Worm (Caenorhabditis elegans): Measurements from ENCODE around the gene ugt-67.

DNA sequence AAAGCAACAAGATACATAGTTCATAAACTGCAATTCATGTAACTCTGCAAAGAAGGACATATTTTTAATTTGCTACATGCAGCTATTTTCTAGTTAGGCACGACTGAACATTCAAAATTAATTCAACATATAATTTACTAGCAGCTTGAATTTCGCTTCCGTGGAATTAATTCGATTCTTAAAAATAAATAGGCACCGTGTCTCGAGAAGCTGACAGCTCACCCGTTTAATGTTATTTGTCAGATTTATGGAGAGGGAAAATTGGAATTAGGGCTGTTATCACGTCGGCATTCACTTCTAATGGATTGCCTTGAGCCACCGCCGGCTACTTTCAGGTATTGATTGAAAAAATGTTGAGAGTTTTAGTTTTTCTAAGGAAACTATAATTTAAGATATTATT, 25.2 kb downstream of the ugt-67 start, which contains the start of gene srh-21:
- no peak for TF ChIP-seq ZK337.2 (GFP tag; IDR thresholded peaks at IDR 0.05)
- no peak for TF ChIP-seq R02D3.7 (tag; optimal IDR thresholded peaks at IDR 0.05)
- no peak for TF ChIP-seq ZK546.5 (tag; optimal IDR thresholded peaks at IDR 0.05)
- no peak for TF ChIP-seq ama-1 (optimal IDR thresholded peaks at IDR 0.05)
- TF ChIP-seq ztf-7 (tag; optimal IDR thresholded peaks at IDR 0.05): no peak
- no peak for TF ChIP-seq nhr-111 (GFP tag; optimal IDR thresholded peaks at IDR 0.05)
- TF ChIP-seq lsy-2 (tag; optimal IDR thresholded peaks at IDR 0.05): no peak
